Worm (Caenorhabditis elegans) whole organism, L4 larva: ENCODE measurements around the gene nish-1.

Experiments used
- R02D3.7 ChIP-seq: fragments of 150-350 bp; sonication (generic microtip); optimal IDR thresholded peaks from 3 replicates; lab custom pipeline; 2014; ENCODE audit warnings: missing biosample characterization, missing genetic modification characterization
- Y48G9A.11 ChIP-seq: fragments of 200-800 bp; sonication (Bioruptor generic); IDR thresholded peaks from 2 replicates; pipeline ENCODE4 v1.3.6; 2022; ENCODE audit warnings: missing genetic modification reagents, missing genetic modification characterization, missing compliant biosample characterization
- Y5F2A.4 ChIP-seq: fragments of 200-800 bp; sonication (Bioruptor generic); optimal IDR thresholded peaks from 2 replicates; lab custom pipeline; 2018; ENCODE audit warnings: mild to moderate bottlenecking, missing genetic modification characterization, missing compliant biosample characterization
- Y75B8A.6 ChIP-seq: fragments of 200-800 bp; sonication (Bioruptor generic); IDR thresholded peaks from 2 replicates; pipeline ENCODE4 v1.3.6; 2022; ENCODE audit warnings: missing genetic modification reagents, missing genetic modification characterization, missing compliant biosample characterization
- ZK337.2 ChIP-seq: fragments of 200-800 bp; sonication (Bioruptor generic); IDR thresholded peaks from 2 replicates; pipeline ENCODE4 v1.3.6; 2022; ENCODE audit warnings: missing genetic modification reagents, missing genetic modification characterization, missing compliant biosample characterization
- aha-1 ChIP-seq: fragments of 150-350 bp; peaks from one replicate; lab custom pipeline; 2014; ENCODE audit warnings: missing biosample characterization, missing genetic modification characterization
- aly-2 ChIP-seq: sonication (generic microtip); optimal IDR thresholded peaks from 2 replicates; lab custom pipeline; 2018; ENCODE audit warnings: missing biosample characterization, missing genetic modification characterization
- arid-1 ChIP-seq: fragments of 200-800 bp; sonication (Bioruptor generic); conservative IDR thresholded peaks from 2 replicates; pipeline ENCODE4 v1.3.6; 2022; ENCODE audit warnings: missing genetic modification reagents, missing genetic modification characterization, missing compliant biosample characterization
- attf-4 ChIP-seq: sonication (generic microtip); optimal IDR thresholded peaks from 3 replicates; lab custom pipeline; 2017; ENCODE audit warnings: missing biosample characterization, missing genetic modification characterization
- ceh-32 ChIP-seq: sonication (generic microtip); optimal IDR thresholded peaks from 2 replicates; lab custom pipeline; 2016; ENCODE audit warnings: mild to moderate bottlenecking, missing genetic modification characterization, missing compliant biosample characterization; ENCODE audit not compliant: poor library complexity
- ceh-62 ChIP-seq: sonication (generic microtip); optimal IDR thresholded peaks from 2 replicates; lab custom pipeline; 2017; ENCODE audit warnings: missing biosample characterization, missing genetic modification characterization
- ceh-82 ChIP-seq: sonication (generic microtip); optimal IDR thresholded peaks from 2 replicates; lab custom pipeline; 2017; ENCODE audit warnings: missing biosample characterization, missing genetic modification characterization
- ces-1 ChIP-seq: fragments of 150-350 bp; sonication (generic microtip); optimal IDR thresholded peaks from 4 replicates; lab custom pipeline; 2014; ENCODE audit warnings: missing biosample characterization, missing genetic modification reagents, missing genetic modification characterization
- daf-19 ChIP-seq: fragments of 200-800 bp; sonication (Bioruptor generic); conservative IDR thresholded peaks from 2 replicates; pipeline ENCODE4 v1.3.6; 2022; ENCODE audit warnings: missing genetic modification characterization, missing compliant biosample characterization
- egl-43 ChIP-seq: fragments of 200-800 bp; sonication (Bioruptor generic); IDR thresholded peaks from 2 replicates; pipeline ENCODE4 v1.3.6; 2022; ENCODE audit warnings: missing genetic modification reagents, missing genetic modification characterization, missing compliant biosample characterization
- fos-1 ChIP-seq: fragments of 150-350 bp; optimal IDR thresholded peaks from 2 replicates; lab custom pipeline; 2014; ENCODE audit warnings: missing biosample characterization, missing genetic modification characterization
- hlh-30 ChIP-seq: sonication (generic microtip); optimal IDR thresholded peaks from 2 replicates; lab custom pipeline; 2017; ENCODE audit warnings: antibody characterized with exemption, mild to moderate bottlenecking, missing genetic modification characterization, missing compliant biosample characterization; ENCODE audit not compliant: insufficient read depth
- hmg-1.1 ChIP-seq: fragments of 200-800 bp; sonication (Bioruptor generic); IDR thresholded peaks from 2 replicates; pipeline ENCODE4 v1.3.6; 2022; ENCODE audit warnings: missing genetic modification reagents, missing genetic modification characterization, missing compliant biosample characterization
- lim-7 ChIP-seq: fragments of 200-800 bp; sonication (Bioruptor generic); IDR thresholded peaks from 2 replicates; pipeline ENCODE4 v1.3.6; 2022; ENCODE audit warnings: missing genetic modification characterization, missing compliant biosample characterization
- lin-29 ChIP-seq: fragments of 200-800 bp; sonication (Bioruptor generic); IDR thresholded peaks from 2 replicates; pipeline ENCODE4 v1.3.6; 2022; ENCODE audit warnings: missing genetic modification reagents, missing genetic modification characterization, missing compliant biosample characterization
- lin-38 ChIP-seq: fragments of 200-800 bp; sonication (Bioruptor generic); IDR thresholded peaks from 2 replicates; pipeline ENCODE4 v1.3.6; 2022; ENCODE audit warnings: missing genetic modification reagents, missing genetic modification characterization, missing compliant biosample characterization
- lsy-2 ChIP-seq, 2 experiments: fragments of 150-350 bp in 1 of 2; sonication (generic microtip) in 1 of 2; optimal IDR thresholded peaks; 2 replicates each; lab custom pipeline; 2014 to 2017; ENCODE audit warnings: missing biosample characterization in 2 of 2, missing genetic modification characterization in 2 of 2
- madf-9 ChIP-seq: fragments of 200-800 bp; sonication (Bioruptor generic); conservative IDR thresholded peaks from 2 replicates; pipeline ENCODE4 v1.3.6; 2022; ENCODE audit warnings: missing genetic modification reagents, missing genetic modification characterization, missing compliant biosample characterization
- mep-1 ChIP-seq: fragments of 150-350 bp; sonication (generic microtip); optimal IDR thresholded peaks from 3 replicates; lab custom pipeline; 2014; ENCODE audit warnings: missing biosample characterization, missing genetic modification characterization
- mxl-2 ChIP-seq: fragments of 200-800 bp; sonication (Bioruptor generic); conservative IDR thresholded peaks from 2 replicates; pipeline ENCODE4 v1.3.6; 2022; ENCODE audit warnings: missing genetic modification reagents, missing genetic modification characterization, missing compliant biosample characterization
- mxl-3 ChIP-seq: fragments of 200-800 bp; sonication (Bioruptor generic); optimal IDR thresholded peaks from 2 replicates; lab custom pipeline; 2018; ENCODE audit warnings: mild to moderate bottlenecking, missing genetic modification characterization, missing compliant biosample characterization
- nhr-10 ChIP-seq: fragments of 150-350 bp; optimal IDR thresholded peaks from 2 replicates; lab custom pipeline; 2014; ENCODE audit warnings: missing biosample characterization, missing genetic modification characterization
- nhr-102 ChIP-seq: sonication (generic microtip); optimal IDR thresholded peaks from 2 replicates; lab custom pipeline; 2016; ENCODE audit warnings: mild to moderate bottlenecking, missing genetic modification characterization, moderate library complexity, missing compliant biosample characterization
- nhr-25 ChIP-seq: sonication (generic microtip); optimal IDR thresholded peaks from 2 replicates; lab custom pipeline; 2017; ENCODE audit warnings: missing genetic modification characterization, mild to moderate bottlenecking, missing compliant biosample characterization, antibody characterized with exemption, moderate library complexity, borderline replicate concordance; ENCODE audit not compliant: insufficient read depth
- nhr-42 ChIP-seq: fragments of 200-800 bp; sonication (Bioruptor generic); IDR thresholded peaks from 2 replicates; pipeline ENCODE4 v1.3.6; 2022; ENCODE audit warnings: missing genetic modification characterization, missing compliant biosample characterization
- nhr-48 ChIP-seq: sonication (generic microtip); optimal IDR thresholded peaks from 2 replicates; lab custom pipeline; 2016; ENCODE audit warnings: mild to moderate bottlenecking, missing genetic modification characterization, missing compliant biosample characterization
- nhr-76 ChIP-seq: fragments of 150-350 bp; optimal IDR thresholded peaks from 2 replicates; lab custom pipeline; 2014; ENCODE audit warnings: missing biosample characterization, missing genetic modification characterization
- nhr-77 ChIP-seq: fragments of 150-350 bp; optimal IDR thresholded peaks from 2 replicates; lab custom pipeline; 2014; ENCODE audit warnings: missing biosample characterization, missing genetic modification characterization
- php-3 ChIP-seq: fragments of 200-800 bp; sonication (Bioruptor generic); IDR thresholded peaks from 2 replicates; pipeline ENCODE4 v1.3.6; 2022; ENCODE audit warnings: missing genetic modification reagents, missing genetic modification characterization, missing compliant biosample characterization
- pqm-1 ChIP-seq: sonication (generic microtip); optimal IDR thresholded peaks from 2 replicates; lab custom pipeline; 2017; ENCODE audit warnings: missing biosample characterization, missing genetic modification characterization
- saeg-2 ChIP-seq: fragments of 200-800 bp; sonication (Bioruptor generic); IDR thresholded peaks from 2 replicates; pipeline ENCODE4 v1.3.6; 2022; ENCODE audit warnings: missing genetic modification reagents, missing genetic modification characterization, missing compliant biosample characterization
- set-16 ChIP-seq: fragments of 200-800 bp; sonication (Bioruptor generic); IDR thresholded peaks from 2 replicates; pipeline ENCODE4 v1.3.6; 2022; ENCODE audit warnings: missing genetic modification reagents, missing genetic modification characterization, missing compliant biosample characterization
- skn-1 ChIP-seq: fragments of 150-350 bp; optimal IDR thresholded peaks from 2 replicates; lab custom pipeline; 2014; ENCODE audit warnings: missing biosample characterization, missing genetic modification characterization
- snpc-1.2 ChIP-seq: fragments of 200-800 bp; sonication (Bioruptor generic); IDR thresholded peaks from 2 replicates; pipeline ENCODE4 v1.3.6; 2022; ENCODE audit warnings: missing genetic modification reagents, missing genetic modification characterization, missing compliant biosample characterization
- spr-3 ChIP-seq: fragments of 200-800 bp; sonication (Bioruptor generic); optimal IDR thresholded peaks from 2 replicates; lab custom pipeline; 2018; ENCODE audit warnings: mild to moderate bottlenecking, missing genetic modification characterization, missing compliant biosample characterization
- tag-97 ChIP-seq: fragments of 200-800 bp; sonication (Bioruptor generic); IDR thresholded peaks from 2 replicates; pipeline ENCODE4 v1.3.6; 2022; ENCODE audit warnings: missing genetic modification characterization, missing compliant biosample characterization
- unc-130 ChIP-seq: sonication (generic microtip); optimal IDR thresholded peaks from 2 replicates; lab custom pipeline; 2016; ENCODE audit warnings: missing genetic modification reagents, missing genetic modification characterization, missing compliant biosample characterization
- unc-62 ChIP-seq, 3 experiments: fragments of 150-350 bp in 1 of 3; sonication (generic microtip); optimal IDR thresholded peaks in 2 of 3; peaks in 1 of 3; 1 replicate in 1 of 3; 2 replicates in 2 of 3; lab custom pipeline; 2014 to 2017; ENCODE audit warnings: missing biosample characterization in 3 of 3, missing genetic modification characterization in 3 of 3, missing genetic modification reagents in 3 of 3, missing genotype in 1 of 3
- vab-7 ChIP-seq: fragments of 200-800 bp; sonication (Bioruptor generic); IDR thresholded peaks from 2 replicates; pipeline ENCODE4 v1.3.6; 2022; ENCODE audit warnings: missing genetic modification reagents, missing genetic modification characterization, missing compliant biosample characterization
- zip-11 ChIP-seq: fragments of 200-800 bp; sonication (Bioruptor generic); IDR thresholded peaks from 2 replicates; pipeline ENCODE4 v1.3.6; 2022; ENCODE audit warnings: missing genetic modification characterization, missing compliant biosample characterization
- zip-2 ChIP-seq: fragments of 150-350 bp; optimal IDR thresholded peaks from 2 replicates; lab custom pipeline; 2014; ENCODE audit warnings: missing biosample characterization, missing genetic modification characterization

Gene nish-1

ce11 chrIV:10832148-10832547 lies 32.0 kb upstream of the nish-1 start, which contains the start of gene best-15:
Gene best-15, minus strand, starts transcription at chrIV:10832248.
- TF ChIP-seq pqm-1 (no peak), mxl-3 (GFP tag; lab: Kevin White, UChicago) (no peak), nhr-76 (tag; lab: Kevin White, UChicago) (no peak), attf-4 (no peak), php-3 (GFP tag; lab: Robert Waterston, UW) (no peak), saeg-2 (GFP tag; lab: Robert Waterston, UW) (no peak), madf-9 (GFP tag; lab: Robert Waterston, UW) (no peak), zip-11 (GFP tag; lab: Robert Waterston, UW) (no peak)

- no peak for TF ChIP-seq ceh-62 (tag; lab: Kevin White, UChicago)
- TF ChIP-seq lsy-2 (tag; optimal IDR thresholded peaks at IDR 0.05; lab: Kevin White, UChicago) = peak in 1 of 2 experiments; percentile 23
- TF ChIP-seq Y75B8A.6 (GFP tag; lab: Robert Waterston, UW) = 0 out of 2 replicates have a peak, but pooled peaks have one; percentile 26
- TF ChIP-seq ceh-82 (tag; lab: Kevin White, UChicago) = no peak
- TF ChIP-seq snpc-1.2 (GFP tag; lab: Robert Waterston, UW) = 0 out of 2 replicates have a peak, but pooled peaks have one; percentile 38
- TF ChIP-seq arid-1 (GFP tag; lab: Robert Waterston, UW) = 0 out of 2 replicates have a peak, but pooled peaks have one; percentile 33
- no peak for TF ChIP-seq fos-1 (tag; lab: Kevin White, UChicago)
- TF ChIP-seq egl-43 (GFP tag; lab: Robert Waterston, UW) = no peak
- 0 out of 2 replicates have a peak, but pooled peaks have one; percentile 42 for TF ChIP-seq lim-7 (GFP tag; lab: Robert Waterston, UW)
- TF ChIP-seq nhr-77 (tag; lab: Kevin White, UChicago) = no peak
- no peak for TF ChIP-seq nhr-42 (GFP tag; lab: Robert Waterston, UW)
- TF ChIP-seq unc-130 (GFP tag; lab: Kevin White, UChicago) = no peak
- no peak for TF ChIP-seq spr-3 (GFP tag; lab: Kevin White, UChicago)
- no peak for TF ChIP-seq hlh-30 (tag; lab: Kevin White, UChicago)
- peak; percentile 29; the same call in 1 of the 2 replicates for TF ChIP-seq Y48G9A.11 (GFP tag; lab: Robert Waterston, UW)
- TF ChIP-seq attf-4 = no peak
- peak in 1 of 2 experiments; percentile 3 for TF ChIP-seq unc-62 (GFP tag; optimal IDR thresholded peaks at IDR 0.05 in 1 of 2; lab: Kevin White, UChicago)
- TF ChIP-seq unc-62 (tag; optimal IDR thresholded peaks at IDR 0.05; lab: Kevin White, UChicago) = no peak
- no peak for TF ChIP-seq nhr-25
- no peak for TF ChIP-seq aly-2 (tag; lab: Kevin White, UChicago)
- 0 out of 2 replicates have a peak, but pooled peaks have one; percentile 22 for TF ChIP-seq lin-38
Measured at ce11 chrIV:10842232-10842631, 21.9 kb upstream of the nish-1 start.

- no peak for TF ChIP-seq ceh-32
- no peak for TF ChIP-seq ces-1
- no peak for TF ChIP-seq set-16 (GFP tag; lab: Robert Waterston, UW)
- TF ChIP-seq Y48G9A.11 (GFP tag; lab: Robert Waterston, UW) = no peak
- TF ChIP-seq mxl-2 (GFP tag; lab: Robert Waterston, UW) = no peak
- TF ChIP-seq mxl-3 (GFP tag; lab: Kevin White, UChicago) = peak; percentile 60
- no peak for TF ChIP-seq zip-2 (tag; lab: Kevin White, UChicago)
- TF ChIP-seq daf-19 (GFP tag; lab: Robert Waterston, UW) = no peak
- no peak for TF ChIP-seq nhr-10 (tag; lab: Kevin White, UChicago)
- no peak for TF ChIP-seq attf-4
- TF ChIP-seq nhr-48 (tag; lab: Kevin White, UChicago) = no peak
- TF ChIP-seq nhr-77 (tag; lab: Kevin White, UChicago) = no peak
- TF ChIP-seq lin-29 (GFP tag; lab: Robert Waterston, UW) = no peak
- no peak for TF ChIP-seq tag-97 (GFP tag; lab: Robert Waterston, UW)
- TF ChIP-seq mep-1 = peak; percentile 35
- TF ChIP-seq nhr-102 (tag; lab: Kevin White, UChicago) = no peak
- no peak for TF ChIP-seq ZK337.2 (GFP tag; lab: Robert Waterston, UW)
- peak; percentile 89 for TF ChIP-seq aha-1 (tag; lab: Kevin White, UChicago)
- no peak for TF ChIP-seq vab-7 (GFP tag; lab: Robert Waterston, UW)
- TF ChIP-seq hlh-30 (tag; lab: Kevin White, UChicago) = peak; percentile 89
- TF ChIP-seq lin-38 = peak; percentile 25; the same call in 1 of the 2 replicates
- no peak for TF ChIP-seq skn-1 (tag; lab: Kevin White, UChicago)
- no peak for TF ChIP-seq R02D3.7
- TF ChIP-seq hmg-1.1 = peak; percentile 49
- no peak for TF ChIP-seq Y5F2A.4
Measured at ce11 chrIV:10842705-10843364, 21.3 kb upstream of the nish-1 start, which contains the start of gene T11G6.5. Gene T11G6.5, minus strand, starts transcription at chrIV:10842755.
